Worm (Caenorhabditis elegans) whole organism, L3 larva: ENCODE measurements around the gene rom-2.

Experiments
- nhr-12 ChIP-seq: fragments of 150-350 bp; optimal IDR thresholded peaks from 2 replicates; lab custom pipeline; 2014; ENCODE audit warnings: missing biosample characterization, missing genetic modification characterization
- skn-1 ChIP-seq: fragments of 150-350 bp; optimal IDR thresholded peaks from 2 replicates; lab custom pipeline; 2014; ENCODE audit warnings: missing biosample characterization, missing genetic modification characterization
- snpc-4 ChIP-seq: fragments of 150-350 bp; optimal IDR thresholded peaks from 2 replicates; lab custom pipeline; 2014; ENCODE audit warnings: missing biosample characterization, missing genetic modification characterization

DNA sequence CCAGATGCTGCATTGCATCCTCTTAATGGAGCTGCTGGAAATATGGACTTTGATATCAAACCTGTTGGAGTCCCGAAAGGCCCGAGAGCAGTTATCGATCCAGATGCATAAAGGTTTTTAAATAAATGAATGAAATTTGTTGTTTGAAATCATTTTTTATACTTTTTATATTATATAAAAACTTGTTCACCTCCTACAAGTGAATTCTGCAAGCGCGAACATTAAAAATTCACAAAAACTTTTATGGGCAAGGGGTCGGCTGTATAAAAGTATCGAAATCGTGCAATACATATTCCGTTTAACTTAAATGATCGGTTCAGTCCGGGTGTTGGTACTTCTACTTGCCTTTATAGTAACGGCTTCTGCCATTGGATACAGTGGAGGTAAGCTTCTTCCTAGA is 2.7 kb upstream of the rom-2 start, which contains the start of gene F58A4.1:
- TF ChIP-seq skn-1 (tag; lab: Kevin White, UChicago) (no peak), snpc-4 (no peak), nhr-12 (tag; lab: Kevin White, UChicago) (no peak)
